Worm (Caenorhabditis elegans) whole organism, late embryonic: ENCODE data around the gene hars-1.

ENCODE experiments used
- elt-2 ChIP-seq: sonication (generic microtip); optimal IDR thresholded peaks from 2 replicates; lab custom pipeline; 2016; ENCODE audit warnings: missing genetic modification reagents, missing genetic modification characterization, missing compliant biosample characterization
- nhr-11 ChIP-seq: fragments of 150-350 bp; optimal IDR thresholded peaks from 2 replicates; lab custom pipeline; 2014; ENCODE audit warnings: missing biosample characterization, missing genetic modification characterization
- pha-4 ChIP-seq: fragments of 150-350 bp; optimal IDR thresholded peaks from 2 replicates; lab custom pipeline; 2018; ENCODE audit warnings: missing biosample characterization, missing genetic modification reagents, missing genetic modification characterization
- ttx-3 ChIP-seq: sonication (generic microtip); optimal IDR thresholded peaks from 2 replicates; lab custom pipeline; 2016; ENCODE audit warnings: missing genetic modification reagents, missing genetic modification characterization, missing compliant biosample characterization

- TF ChIP-seq ttx-3 (tag; lab: Kevin White, UChicago) (no peak), elt-2 (no peak), nhr-11 (tag; lab: Kevin White, UChicago) (no peak), pha-4 (tag; lab: Kevin White, UChicago) (no peak)
These were observed 3.7 kb upstream of the hars-1 start, which contains the start of gene T11G6.3 for ce11 chrIV:10855049-10855448.
